Worm (Caenorhabditis elegans) whole organism, L1 larva: ENCODE measurements around the gene ZK418.13.

ENCODE experiments used
- dpl-1 ChIP-seq, 3 experiments: fragments of 150-350 bp in 2 of 3; sonication (generic microtip) in 1 of 3; optimal IDR thresholded peaks; 2 replicates each; lab custom pipeline; 2014 to 2017; ENCODE audit warnings: missing biosample characterization in 3 of 3, missing genetic modification characterization in 3 of 3, missing genetic modification reagents in 3 of 3
- lin-13 ChIP-seq: fragments of 150-350 bp; optimal IDR thresholded peaks from 2 replicates; lab custom pipeline; 2014; ENCODE audit warnings: missing biosample characterization, missing genetic modification reagents, missing genetic modification characterization
- lir-3 ChIP-seq: sonication (generic microtip); optimal IDR thresholded peaks from 2 replicates; lab custom pipeline; 2016; ENCODE audit warnings: mild to moderate bottlenecking, missing genetic modification characterization, moderate library complexity, missing compliant biosample characterization; ENCODE audit not compliant: poor library complexity
- pqm-1 ChIP-seq: sonication (generic microtip); optimal IDR thresholded peaks from 3 replicates; lab custom pipeline; 2017; ENCODE audit warnings: missing biosample characterization, missing genetic modification characterization
- snpc-4 ChIP-seq: fragments of 150-350 bp; optimal IDR thresholded peaks from 2 replicates; lab custom pipeline; 2014; ENCODE audit warnings: missing biosample characterization, missing genetic modification characterization
- unc-30 ChIP-seq: sonication (generic microtip); optimal IDR thresholded peaks from 2 replicates; lab custom pipeline; 2017; ENCODE audit warnings: missing biosample characterization, missing genetic modification characterization
- ztf-4 ChIP-seq: fragments of 150-350 bp; optimal IDR thresholded peaks from 2 replicates; lab custom pipeline; 2014; ENCODE audit warnings: missing biosample characterization, missing genetic modification characterization

ce11 chrIII:7060531-7061095 is 15.7 kb downstream of the ZK418.13 start, which contains the start of gene egg-2:
- TF ChIP-seq snpc-4 (tag; lab: Kevin White, UChicago) = no peak
- TF ChIP-seq dpl-1 (GFP tag; optimal IDR thresholded peaks at IDR 0.05; lab: Kevin White, UChicago) = no peak
- TF ChIP-seq pqm-1 = no peak
- TF ChIP-seq ztf-4 (tag; lab: Kevin White, UChicago) = no peak
- TF ChIP-seq unc-30 (tag; lab: Kevin White, UChicago) = no peak
- TF ChIP-seq lir-3 (tag; lab: Kevin White, UChicago) = no peak
- no peak for TF ChIP-seq lin-13 (GFP tag; lab: Kevin White, UChicago)
